Worm (Caenorhabditis elegans) whole organism, L3 larva: Measurements from ENCODE around the gene popl-1.

Experiments
- ZK546.5 ChIP-seq: sonication (generic microtip); optimal IDR thresholded peaks from 2 replicates; lab custom pipeline; 2017; ENCODE audit warnings: missing biosample characterization, missing genetic modification characterization
- ama-1 ChIP-seq: fragments of 150-350 bp; optimal IDR thresholded peaks from 2 replicates; lab custom pipeline; 2018
- ceh-9 ChIP-seq: sonication (generic microtip); optimal IDR thresholded peaks from 2 replicates; lab custom pipeline; 2018; ENCODE audit warnings: missing biosample characterization, missing genetic modification characterization
- lsy-12 ChIP-seq: sonication (generic microtip); optimal IDR thresholded peaks from 2 replicates; lab custom pipeline; 2016; ENCODE audit warnings: mild to moderate bottlenecking, missing genetic modification characterization, missing compliant biosample characterization
- mdl-1 ChIP-seq: fragments of 150-350 bp; optimal IDR thresholded peaks from 2 replicates; lab custom pipeline; 2014; ENCODE audit warnings: missing biosample characterization, missing genetic modification characterization
- nfya-1 ChIP-seq: sonication (generic microtip); optimal IDR thresholded peaks from 2 replicates; lab custom pipeline; 2017; ENCODE audit warnings: missing genetic modification characterization, mild to moderate bottlenecking, missing compliant biosample characterization, antibody characterized with exemption, moderate library complexity; ENCODE audit not compliant: insufficient read depth
- nhr-11 ChIP-seq: fragments of 150-350 bp; optimal IDR thresholded peaks from 2 replicates; lab custom pipeline; 2014; ENCODE audit warnings: missing biosample characterization, missing genetic modification characterization
- nhr-23 ChIP-seq: fragments of 150-350 bp; optimal IDR thresholded peaks from 2 replicates; lab custom pipeline; 2014; ENCODE audit warnings: missing biosample characterization, missing genetic modification reagents, missing genetic modification characterization
- nhr-67 ChIP-seq: fragments of 150-350 bp; optimal IDR thresholded peaks from 2 replicates; lab custom pipeline; 2014; ENCODE audit warnings: missing biosample characterization, missing genetic modification characterization
- pha-4 ChIP-seq: fragments of 150-350 bp; optimal IDR thresholded peaks from 2 replicates; lab custom pipeline; 2014; ENCODE audit warnings: missing biosample characterization, missing genetic modification reagents, missing genetic modification characterization
- pqm-1 ChIP-seq: fragments of 150-350 bp; optimal IDR thresholded peaks from 2 replicates; lab custom pipeline; 2017; ENCODE audit warnings: missing biosample characterization, missing genetic modification characterization, inconsistent platforms
- unc-39 ChIP-seq: sonication (generic microtip); optimal IDR thresholded peaks from 4 replicates; lab custom pipeline; 2017; ENCODE audit warnings: missing biosample characterization, missing genetic modification characterization

DNA sequence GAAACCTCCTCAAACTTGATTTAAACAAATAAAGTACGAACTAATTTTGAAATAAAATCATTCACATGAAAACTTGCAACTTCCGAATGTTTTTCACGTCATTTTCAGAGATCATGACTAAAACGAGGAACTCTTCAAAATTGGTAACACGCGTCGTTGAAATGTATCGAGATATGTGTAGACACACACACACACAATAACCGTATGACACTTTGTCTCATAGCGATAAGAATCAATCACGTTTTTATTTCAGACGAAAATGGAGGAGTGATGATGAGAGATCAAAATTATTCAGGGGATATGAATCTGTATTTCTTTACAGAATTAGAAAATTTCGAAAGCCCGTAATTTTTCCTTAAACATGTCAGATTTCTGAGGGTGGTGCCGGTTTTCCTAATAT is 8.0 kb downstream of the popl-1 start:
- TF ChIP-seq nhr-11 (tag; lab: Kevin White, UChicago) (no peak), nhr-67 (tag; lab: Kevin White, UChicago) (no peak), unc-39 (tag; lab: Kevin White, UChicago) (no peak), mdl-1 (tag; lab: Kevin White, UChicago) (no peak), nhr-23 (no peak), nfya-1 (tag; lab: Kevin White, UChicago) (no peak), ceh-9 (tag; lab: Kevin White, UChicago) (no peak), lsy-12 (tag; lab: Kevin White, UChicago) (peak; percentile 2), ama-1 (lab: Kevin White, UChicago) (no peak), ZK546.5 (no peak), pha-4 (tag; lab: Kevin White, UChicago) (no peak), pqm-1 (tag; lab: Kevin White, UChicago) (peak; percentile 85)
